Worm (Caenorhabditis elegans): Measurements from ENCODE around the gene ZK792.1.

DNA sequence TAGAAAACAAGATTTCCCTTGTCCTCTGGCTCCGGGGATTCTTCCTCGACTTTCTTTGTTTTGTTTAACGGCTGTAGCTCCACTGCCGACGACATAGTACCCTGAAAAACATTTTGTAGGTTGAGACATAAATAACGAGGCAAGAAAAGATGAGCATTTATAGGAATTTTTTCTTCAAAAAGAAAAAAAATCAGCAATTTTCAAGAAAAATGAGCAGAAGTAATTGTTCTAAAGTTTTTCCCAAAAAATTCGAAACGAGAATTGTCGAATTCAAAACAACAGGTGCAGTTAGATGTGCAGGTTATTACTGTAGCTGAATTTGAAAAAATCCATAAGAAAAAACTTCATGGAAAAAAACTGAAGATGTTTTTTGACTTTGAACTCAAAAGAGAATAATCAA lies 4.3 kb upstream of the ZK792.1 start, which contains the start of gene ent-1:
- TF ChIP-seq T22C8.4 (GFP tag; IDR thresholded peaks at IDR 0.05), result no peak
- TF ChIP-seq cog-1 (tag; optimal IDR thresholded peaks at IDR 0.05), result no peak
- no peak for TF ChIP-seq ztf-23 (GFP tag; IDR thresholded peaks at IDR 0.05)
- no peak for TF ChIP-seq ztf-29 (GFP tag; IDR thresholded peaks at IDR 0.05)
- TF ChIP-seq ref-1 (GFP tag; conservative IDR thresholded peaks at IDR 0.05), result no peak
- TF ChIP-seq flt-1 (GFP tag; IDR thresholded peaks at IDR 0.05), result no peak
- no peak for TF ChIP-seq med-1 (GFP tag; optimal IDR thresholded peaks at IDR 0.05; ENCODE audit: insufficient read depth)
- no peak for TF ChIP-seq klf-2 (GFP tag; conservative IDR thresholded peaks at IDR 0.05)
- TF ChIP-seq tab-1 (GFP tag; IDR thresholded peaks at IDR 0.05), result no peak

Data from whole organism, midembryonic.